Worm (Caenorhabditis elegans) whole organism, L3 larva: ENCODE results near the gene F32D8.3.

Experiments
- ceh-16 ChIP-seq: sonication (generic microtip); optimal IDR thresholded peaks from 2 replicates; lab custom pipeline; 2017; ENCODE audit warnings: missing biosample characterization, missing genetic modification characterization
- fos-1 ChIP-seq: fragments of 150-350 bp; optimal IDR thresholded peaks from 2 replicates; lab custom pipeline; 2014; ENCODE audit warnings: missing biosample characterization, missing genetic modification characterization
- nhr-11 ChIP-seq: fragments of 150-350 bp; optimal IDR thresholded peaks from 2 replicates; lab custom pipeline; 2014; ENCODE audit warnings: missing biosample characterization, missing genetic modification characterization
- pqm-1 ChIP-seq: fragments of 150-350 bp; optimal IDR thresholded peaks from 2 replicates; lab custom pipeline; 2017; ENCODE audit warnings: missing biosample characterization, missing genetic modification characterization, inconsistent platforms
- tbx-2 ChIP-seq: sonication (generic microtip); optimal IDR thresholded peaks from 2 replicates; lab custom pipeline; 2016; ENCODE audit warnings: mild to moderate bottlenecking, missing genetic modification characterization, missing compliant biosample characterization

DNA sequence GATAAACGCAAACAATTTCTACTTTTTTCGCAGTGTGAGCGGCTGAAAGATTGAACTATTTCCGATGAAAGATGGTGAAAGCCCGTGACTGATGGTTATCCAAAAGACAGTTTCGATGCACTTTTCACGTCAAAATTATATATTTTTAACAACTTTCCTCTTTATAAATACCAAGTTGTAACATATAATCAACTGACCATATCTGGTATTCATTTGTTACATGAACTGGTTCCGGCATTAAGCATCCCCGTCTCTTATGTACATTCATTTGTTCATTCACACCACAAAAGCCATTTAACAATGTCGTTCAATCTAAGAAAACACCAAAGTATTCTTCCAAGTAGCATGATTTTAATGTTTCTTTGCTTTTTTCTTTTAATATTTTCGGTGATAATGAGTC lies 3.2 kb upstream of the F32D8.3 start, which contains the start of gene F32D8.2:
- TF ChIP-seq pqm-1 (tag; lab: Kevin White, UChicago) = no peak
- TF ChIP-seq tbx-2 (tag; lab: Kevin White, UChicago) = no peak
- no peak for TF ChIP-seq ceh-16 (tag; lab: Kevin White, UChicago)
- no peak for TF ChIP-seq nhr-11 (tag; lab: Kevin White, UChicago)
- no peak for TF ChIP-seq fos-1 (tag; lab: Kevin White, UChicago)
